Fruit fly (Drosophila melanogaster) whole organism, adult: ENCODE data around the gene Cap-D2.

Experiments used
- CG5204 ChIP-seq: fragments of 200-800 bp; sonication (Bioruptor generic); optimal IDR thresholded peaks from 2 replicates; lab custom pipeline; 2016; ENCODE audit warnings: missing biosample characterization, missing genetic modification characterization
- CG7045 ChIP-seq: fragments of 200-800 bp; sonication (Bioruptor generic); optimal IDR thresholded peaks from 2 replicates; lab custom pipeline; 2017; ENCODE audit warnings: missing biosample characterization, mild to moderate bottlenecking, missing genetic modification characterization
- Clk ChIP-seq: fragments of 200-800 bp; sonication (Bioruptor generic); optimal IDR thresholded peaks from 2 replicates; lab custom pipeline; 2017; ENCODE audit warnings: missing biosample characterization, missing genetic modification characterization
- bab1 ChIP-seq: fragments of 200-800 bp; sonication (Bioruptor generic); optimal IDR thresholded peaks from 3 replicates; lab custom pipeline; 2019; ENCODE audit warnings: missing biosample characterization, mild to moderate bottlenecking, missing genetic modification characterization, moderate library complexity
- kay ChIP-seq: fragments of 200-800 bp; sonication (Bioruptor generic); peaks from one replicate; lab custom pipeline; 2016; ENCODE audit warnings: missing biosample characterization, missing genetic modification characterization, borderline replicate concordance
- pad ChIP-seq: fragments of 200-800 bp; sonication (Bioruptor generic); optimal IDR thresholded peaks from 3 replicates; lab custom pipeline; 2017; ENCODE audit warnings: missing biosample characterization, missing genetic modification characterization, mild to moderate bottlenecking, moderate library complexity, missing genetic modification reagents
- tj ChIP-seq: fragments of 200-800 bp; sonication (Bioruptor generic); optimal IDR thresholded peaks from 3 replicates; lab custom pipeline; 2017; ENCODE audit warnings: missing biosample characterization, mild to moderate bottlenecking, missing genetic modification characterization, moderate library complexity

DNA sequence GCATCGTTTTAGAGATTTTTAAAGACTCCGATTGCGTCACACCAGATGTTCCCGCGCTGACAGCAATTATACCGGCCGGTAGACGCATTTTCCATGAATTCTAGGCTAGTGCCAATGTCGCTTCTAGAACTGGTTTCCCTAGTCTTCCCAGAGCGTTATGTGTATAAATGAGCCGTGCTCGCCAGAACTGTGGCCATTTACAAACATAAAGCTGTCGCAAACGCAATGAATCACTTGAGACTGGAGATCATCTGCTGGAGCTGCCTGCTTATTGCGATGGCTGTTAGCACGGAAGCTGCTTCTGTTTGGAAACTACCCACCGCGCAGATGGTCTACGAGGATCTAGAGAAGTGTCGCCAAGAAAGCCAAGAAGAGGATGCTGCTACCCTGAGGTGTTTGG lies 38.9 kb downstream of the Cap-D2 start, which contains the start of gene Obp99d:
- TF ChIP-seq pad (GFP tag; lab: Kevin White, UChicago) (no peak), CG7045 (GFP tag; lab: Kevin White, UChicago) (no peak), CG5204 (GFP tag; lab: Kevin White, UChicago) (no peak), Clk (no peak), tj (GFP tag; lab: Kevin White, UChicago) (no peak), kay (no peak), bab1 (GFP tag; lab: Kevin White, UChicago) (no peak)
